Fruit fly (Drosophila melanogaster) whole organism, embryonic: ENCODE results near the gene CG17768.

Source experiments
- Antp ChIP-seq: fragments of 200-800 bp; sonication (Bioruptor generic); optimal IDR thresholded peaks from 3 replicates; lab custom pipeline; 2016; ENCODE audit warnings: missing biosample characterization, missing genetic modification characterization
- Awh ChIP-seq: fragments of 200-800 bp; sonication (Bioruptor generic); IDR thresholded peaks from 2 replicates; pipeline ENCODE4, ENCODE4 v1.3.6; 2022; ENCODE audit warnings: missing biosample characterization, missing genetic modification characterization
- Blimp-1 ChIP-seq: fragments of 200-800 bp; sonication (Bioruptor generic); optimal IDR thresholded peaks from 3 replicates; lab custom pipeline; 2018; ENCODE audit warnings: missing biosample characterization, missing genetic modification characterization, mild to moderate bottlenecking, moderate library complexity, missing genetic modification reagents
- CG11085 ChIP-seq: fragments of 200-800 bp; sonication (Bioruptor generic); IDR thresholded peaks from 2 replicates; pipeline ENCODE4 v1.3.6; 2022; ENCODE audit warnings: missing biosample characterization, missing genetic modification characterization
- CG11093 ChIP-seq: fragments of 200-800 bp; sonication (Bioruptor generic); IDR thresholded peaks from 3 replicates; pipeline ENCODE4 v1.3.6; 2022; ENCODE audit warnings: missing biosample characterization, missing genetic modification characterization
- CG11247 ChIP-seq: fragments of 200-800 bp; sonication (Bioruptor generic); IDR thresholded peaks from 2 replicates; pipeline ENCODE4 v1.3.6; 2022; ENCODE audit warnings: missing biosample characterization, missing genetic modification characterization
- CG13296 ChIP-seq: fragments of 200-800 bp; sonication (Bioruptor generic); optimal IDR thresholded peaks from 3 replicates; lab custom pipeline; 2018; ENCODE audit warnings: missing biosample characterization, mild to moderate bottlenecking, missing genetic modification characterization
- CG13424 ChIP-seq: fragments of 200-800 bp; sonication (Bioruptor generic); optimal IDR thresholded peaks from 2 replicates; lab custom pipeline; 2019; ENCODE audit warnings: missing biosample characterization, mild to moderate bottlenecking, missing genetic modification characterization, moderate library complexity
- CG13775 ChIP-seq: fragments of 200-800 bp; sonication (Bioruptor generic); optimal IDR thresholded peaks from 3 replicates; lab custom pipeline; 2017; ENCODE audit warnings: missing biosample characterization, mild to moderate bottlenecking, missing genetic modification characterization
- CG1529 ChIP-seq: fragments of 200-800 bp; sonication (Bioruptor generic); optimal IDR thresholded peaks from 3 replicates; lab custom pipeline; 2018; ENCODE audit warnings: missing biosample characterization, missing genetic modification characterization
- CG16813 ChIP-seq: fragments of 200-800 bp; sonication (Bioruptor generic); IDR thresholded peaks from 3 replicates; pipeline ENCODE4 v1.3.6; 2022; ENCODE audit warnings: missing biosample characterization, missing genetic modification characterization; ENCODE audit not compliant: partially characterized antibody
- CG16863 ChIP-seq: fragments of 200-800 bp; sonication (Bioruptor generic); optimal IDR thresholded peaks from 3 replicates; lab custom pipeline; 2016; ENCODE audit warnings: missing biosample characterization, missing genetic modification characterization
- CG18262 ChIP-seq: fragments of 200-800 bp; optimal IDR thresholded peaks from 3 replicates; lab custom pipeline; 2019; ENCODE audit warnings: missing biosample characterization, mild to moderate bottlenecking, missing genetic modification characterization, moderate library complexity
- CG18476 ChIP-seq: fragments of 200-800 bp; sonication (Bioruptor generic); optimal IDR thresholded peaks from 2 replicates; lab custom pipeline; 2016; ENCODE audit warnings: missing biosample characterization, mild to moderate bottlenecking, missing genetic modification characterization
- CG2120 ChIP-seq: fragments of 200-800 bp; sonication (Bioruptor generic); optimal IDR thresholded peaks from 3 replicates; lab custom pipeline; 2016; ENCODE audit warnings: missing biosample characterization, missing genetic modification characterization
- CG2202 ChIP-seq: fragments of 200-800 bp; sonication (Bioruptor generic); optimal IDR thresholded peaks from 2 replicates; lab custom pipeline; 2018; ENCODE audit warnings: missing biosample characterization, mild to moderate bottlenecking, missing genetic modification characterization
- CG30020 ChIP-seq: fragments of 200-800 bp; optimal IDR thresholded peaks from 2 replicates; lab custom pipeline; 2019; ENCODE audit warnings: missing biosample characterization, mild to moderate bottlenecking, missing genetic modification characterization, moderate library complexity
- CG31365 ChIP-seq: fragments of 200-800 bp; sonication (Bioruptor generic); optimal IDR thresholded peaks from 2 replicates; lab custom pipeline; 2018; ENCODE audit warnings: missing biosample characterization, mild to moderate bottlenecking, missing genetic modification characterization
- CG3847 ChIP-seq: fragments of 200-800 bp; sonication (Bioruptor generic); IDR thresholded peaks from 2 replicates; pipeline ENCODE4 v1.3.6; 2022; ENCODE audit warnings: missing biosample characterization, missing genetic modification characterization
- CG6683 ChIP-seq: fragments of 200-800 bp; sonication (Bioruptor generic); optimal IDR thresholded peaks from 2 replicates; lab custom pipeline; 2017; ENCODE audit warnings: missing biosample characterization, mild to moderate bottlenecking, missing genetic modification characterization, missing genetic modification reagents
- CG8089 ChIP-seq: fragments of 200-800 bp; sonication (Bioruptor generic); optimal IDR thresholded peaks from 3 replicates; lab custom pipeline; 2016; ENCODE audit warnings: missing biosample characterization, missing genetic modification characterization
- CG9876 ChIP-seq: fragments of 200-800 bp; sonication (Bioruptor generic); optimal IDR thresholded peaks from 2 replicates; lab custom pipeline; 2016; ENCODE audit warnings: missing biosample characterization, missing genetic modification characterization
- ERR ChIP-seq: fragments of 200-800 bp; sonication (Bioruptor generic); optimal IDR thresholded peaks from 2 replicates; lab custom pipeline; 2016; ENCODE audit warnings: missing biosample characterization, missing genetic modification characterization
- H15 ChIP-seq: fragments of 200-800 bp; sonication (Bioruptor generic); IDR thresholded peaks from 3 replicates; pipeline ENCODE4 v1.3.6; 2022; ENCODE audit warnings: missing biosample characterization, missing genetic modification characterization
- HLH4C ChIP-seq: fragments of 200-800 bp; sonication (Bioruptor generic); IDR thresholded peaks from 3 replicates; pipeline ENCODE4 v1.3.6; 2022; ENCODE audit warnings: missing biosample characterization, missing genetic modification characterization; ENCODE audit not compliant: partially characterized antibody
- Hsf ChIP-seq: fragments of 200-800 bp; sonication (Bioruptor generic); optimal IDR thresholded peaks from 3 replicates; lab custom pipeline; 2016; ENCODE audit warnings: missing biosample characterization, missing genetic modification characterization
- MTF-1 ChIP-seq: fragments of 200-800 bp; sonication (Bioruptor generic); optimal IDR thresholded peaks from 2 replicates; lab custom pipeline; 2018; ENCODE audit warnings: missing biosample characterization, mild to moderate bottlenecking, missing genetic modification characterization, borderline replicate concordance
- Nf-YA ChIP-seq: fragments of 200-800 bp; sonication (Bioruptor generic); IDR thresholded peaks from 2 replicates; pipeline ENCODE4 v1.3.6; 2022; ENCODE audit warnings: missing biosample characterization, missing genetic modification characterization
- Oli ChIP-seq: fragments of 200-800 bp; sonication (Bioruptor generic); optimal IDR thresholded peaks from 2 replicates; lab custom pipeline; 2018; ENCODE audit warnings: missing biosample characterization, mild to moderate bottlenecking, missing genetic modification characterization, moderate library complexity
- Rfx ChIP-seq: fragments of 200-800 bp; sonication (Bioruptor generic); IDR thresholded peaks from 2 replicates; pipeline ENCODE4 v1.3.6; 2022; ENCODE audit warnings: missing biosample characterization, missing genetic modification characterization
- Six4 ChIP-seq: fragments of 200-800 bp; sonication (Bioruptor generic); optimal IDR thresholded peaks from 2 replicates; lab custom pipeline; 2016; ENCODE audit warnings: missing biosample characterization, missing genetic modification characterization
- Spps ChIP-seq: fragments of 200-800 bp; sonication (Bioruptor generic); optimal IDR thresholded peaks from 2 replicates; lab custom pipeline; 2018; ENCODE audit warnings: missing biosample characterization, mild to moderate bottlenecking, missing genetic modification characterization
- Taf1 ChIP-seq: fragments of 200-800 bp; sonication (Bioruptor generic); IDR thresholded peaks from 2 replicates; pipeline ENCODE4 v1.3.6; 2022; ENCODE audit warnings: missing biosample characterization, missing genetic modification characterization
- Trl ChIP-seq, 3 experiments: fragments of >200 bp in 2 of 3; fragments of 200-800 bp in 1 of 3; sonication (Bioruptor generic) in 1 of 3; optimal IDR thresholded peaks; 2 replicates in 1 of 3; 3 replicates in 2 of 3; lab custom pipeline; 2016 to 2017; ENCODE audit warnings: missing biosample characterization in 1 of 3, missing genetic modification characterization in 1 of 3
- Usf ChIP-seq: fragments of 200-800 bp; sonication (Bioruptor generic); optimal IDR thresholded peaks from 2 replicates; lab custom pipeline; 2017; ENCODE audit warnings: missing genotype, missing biosample characterization, missing genetic modification characterization
- Xrp1 ChIP-seq: fragments of 200-800 bp; sonication (Bioruptor generic); IDR thresholded peaks from 2 replicates; pipeline ENCODE4 v1.3.6; 2022; ENCODE audit warnings: missing biosample characterization, missing genetic modification characterization
- YL-1 ChIP-seq: fragments of 200-800 bp; sonication (Bioruptor generic); optimal IDR thresholded peaks from 3 replicates; lab custom pipeline; 2017; ENCODE audit warnings: missing biosample characterization, mild to moderate bottlenecking, missing genetic modification characterization
- amos ChIP-seq: fragments of 200-800 bp; sonication (Bioruptor generic); IDR thresholded peaks from 2 replicates; pipeline ENCODE4 v1.3.6; 2022; ENCODE audit warnings: missing biosample characterization, missing genetic modification characterization; ENCODE audit not compliant: partially characterized antibody
- caup ChIP-seq: fragments of 200-800 bp; sonication (Bioruptor generic); optimal IDR thresholded peaks from 3 replicates; lab custom pipeline; 2017; ENCODE audit warnings: missing biosample characterization, mild to moderate bottlenecking, missing genetic modification characterization, moderate library complexity; ENCODE audit not compliant: severe bottlenecking
- croc ChIP-seq: fragments of 200-800 bp; sonication (Bioruptor generic); conservative IDR thresholded peaks from 3 replicates; pipeline ENCODE4 v1.3.6; 2022; ENCODE audit warnings: missing biosample characterization, missing genetic modification characterization
- dati ChIP-seq: fragments of 200-800 bp; sonication (Bioruptor generic); IDR thresholded peaks from 2 replicates; pipeline ENCODE4 v1.3.6; 2022; ENCODE audit warnings: missing biosample characterization, missing genetic modification characterization
- dmrt99B ChIP-seq: fragments of 200-800 bp; sonication (Bioruptor generic); optimal IDR thresholded peaks from 2 replicates; lab custom pipeline; 2018; ENCODE audit warnings: missing biosample characterization, mild to moderate bottlenecking, missing genetic modification characterization, moderate library complexity
- gcm2 ChIP-seq: fragments of 200-800 bp; sonication (Bioruptor generic); optimal IDR thresholded peaks from 2 replicates; lab custom pipeline; 2016; ENCODE audit warnings: missing biosample characterization, missing genetic modification characterization
- klu ChIP-seq: fragments of 200-800 bp; sonication (Bioruptor generic); IDR thresholded peaks from 2 replicates; pipeline ENCODE4 v1.3.6; 2022; ENCODE audit warnings: missing biosample characterization, missing genetic modification characterization
- schlank ChIP-seq: fragments of 200-800 bp; sonication (Bioruptor generic); optimal IDR thresholded peaks from 2 replicates; lab custom pipeline; 2018; ENCODE audit warnings: missing biosample characterization, mild to moderate bottlenecking, missing genetic modification characterization
- sob ChIP-seq: fragments of 200-800 bp; sonication (Bioruptor generic); IDR thresholded peaks from 2 replicates; pipeline ENCODE4 v1.3.6; 2022; ENCODE audit warnings: missing biosample characterization, missing genetic modification characterization
- tna ChIP-seq: fragments of 200-800 bp; sonication (Bioruptor generic); IDR thresholded peaks from 2 replicates; pipeline ENCODE4 v1.3.6; 2022; ENCODE audit warnings: missing biosample characterization, missing genetic modification characterization; ENCODE audit not compliant: partially characterized antibody
- ttk ChIP-seq: fragments of 200-800 bp; sonication (Bioruptor generic); IDR thresholded peaks from 2 replicates; pipeline ENCODE4 v2.1.2; 2022; ENCODE audit warnings: missing biosample characterization, missing genetic modification characterization

Gene CG17768

DNA sequence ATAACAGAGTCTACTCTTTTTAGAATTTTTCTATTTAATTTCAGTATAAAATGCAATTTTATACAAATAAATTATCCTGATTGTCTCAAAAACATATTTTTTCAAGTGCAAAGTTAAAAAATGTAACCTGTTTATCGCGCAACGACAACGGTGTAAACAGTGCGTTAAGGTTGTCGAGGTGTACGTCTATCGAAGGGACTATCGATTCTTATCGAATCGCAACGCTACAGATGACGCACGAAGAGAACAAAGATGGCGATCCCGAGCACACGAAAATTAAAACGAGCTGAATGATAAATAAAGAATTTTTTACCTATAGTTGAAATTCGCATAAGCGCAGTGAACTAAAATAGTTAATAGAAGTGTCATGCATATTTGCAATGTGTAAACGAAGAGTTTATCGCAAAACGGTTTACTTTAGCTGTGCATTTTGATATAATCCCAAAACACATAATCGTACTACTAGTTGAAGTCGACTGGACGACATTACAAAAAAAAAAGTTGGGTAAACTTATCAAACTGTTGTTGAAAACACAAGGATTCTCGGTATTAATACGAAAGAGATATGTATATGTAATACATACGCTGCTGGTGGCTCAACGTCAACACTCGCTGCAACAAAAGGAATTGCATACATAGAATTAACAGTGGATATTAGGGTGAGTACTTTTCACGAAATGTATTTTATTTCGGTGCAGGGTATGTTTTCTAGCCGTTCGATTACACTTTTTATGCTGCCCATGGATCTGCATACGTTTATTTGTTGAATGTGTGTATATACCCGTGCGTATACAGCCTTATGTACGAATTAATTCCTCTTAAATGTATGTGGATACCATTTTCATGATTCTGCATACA lies 16.9 kb downstream of the CG17768 start, which contains the start of gene da (continued):
- TF ChIP-seq CG31365 (no peak), Xrp1 (peak; percentile 63), CG2120 (peak; percentile 79), ttk (GFP tag; lab: Robert Waterston, UW) (0 out of 2 replicates have a peak, but pooled peaks have one; percentile 19), Rfx (GFP tag; lab: Robert Waterston, UW) (peak; percentile 75), Spps (tag; lab: Kevin White, UChicago) (peak; percentile 23), CG6683 (GFP tag; lab: Kevin White, UChicago) (no peak), CG18476 (GFP tag; lab: Kevin White, UChicago) (peak; percentile 44), CG13296 (GFP tag; lab: Kevin White, UChicago) (peak; percentile 16), CG16813 (GFP tag; lab: Robert Waterston, UW) (peak; percentile 64), klu (GFP tag; lab: Robert Waterston, UW) (no peak), MTF-1 (GFP tag; lab: Kevin White, UChicago) (no peak), CG1529 (GFP tag; lab: Kevin White, UChicago) (no peak), Taf1 (GFP tag; lab: Robert Waterston, UW) (no peak), CG3847 (GFP tag; lab: Robert Waterston, UW) (peak; percentile 15; the same call in 1 of the 2 replicates), HLH4C (peak; percentile 61; the same call in 2 of the 3 replicates), CG8089 (GFP tag; lab: Kevin White, UChicago) (peak; percentile 32), Antp (peak; percentile 57), CG13775 (GFP tag; lab: Kevin White, UChicago) (peak; percentile 49), Usf (GFP tag; lab: Kevin White, UChicago) (no peak), CG13424 (tag; lab: Kevin White, UChicago) (peak; percentile 64), CG16863 (GFP tag; lab: Kevin White, UChicago) (peak; percentile 57), Oli (tag; lab: Kevin White, UChicago) (no peak), CG18262 (tag; lab: Kevin White, UChicago) (peak; percentile 58), gcm2 (GFP tag; lab: Kevin White, UChicago) (no peak), Hsf (GFP tag; lab: Kevin White, UChicago) (peak; percentile 73), Blimp-1 (GFP tag; lab: Kevin White, UChicago) (no peak), Nf-YA (GFP tag; lab: Robert Waterston, UW) (no peak), CG11247 (GFP tag; lab: Robert Waterston, UW) (peak; percentile 54; the same call in 1 of the 2 replicates), dmrt99B (tag; lab: Kevin White, UChicago) (peak; percentile 63), amos (GFP tag; lab: Robert Waterston, UW) (peak; percentile 66; the same call in 1 of the 2 replicates), H15 (GFP tag; lab: Robert Waterston, UW) (0 out of 3 replicates have a peak, but pooled peaks have one; percentile 13), CG2202 (no peak), CG9876 (peak; percentile 19), croc (no peak), dati (GFP tag; lab: Robert Waterston, UW) (no peak), YL-1 (peak; percentile 89), ERR (no peak), CG11085 (GFP tag; lab: Robert Waterston, UW) (no peak), CG30020 (peak; percentile 99), tna (GFP tag; lab: Robert Waterston, UW) (peak; percentile 13; the same call in 1 of the 2 replicates), Trl (optimal IDR thresholded peaks at IDR 0.05; lab: Kevin White, UChicago) (no peak), Trl (GFP tag; optimal IDR thresholded peaks at IDR 0.05; lab: Kevin White, UChicago) (peak; percentile 47), schlank (tag; lab: Kevin White, UChicago) (peak; percentile 9), caup (peak; percentile 69), Six4 (GFP tag; lab: Kevin White, UChicago) (peak; percentile 15), sob (GFP tag; lab: Robert Waterston, UW) (peak; percentile 62; the same call in 1 of the 2 replicates), CG11093 (no peak), Awh (GFP tag; lab: Robert Waterston, UW) (peak; percentile 52; the same call in 1 of the 2 replicates)
